Fruit fly (Drosophila melanogaster): ENCODE data around the gene CG13028.

DNA sequence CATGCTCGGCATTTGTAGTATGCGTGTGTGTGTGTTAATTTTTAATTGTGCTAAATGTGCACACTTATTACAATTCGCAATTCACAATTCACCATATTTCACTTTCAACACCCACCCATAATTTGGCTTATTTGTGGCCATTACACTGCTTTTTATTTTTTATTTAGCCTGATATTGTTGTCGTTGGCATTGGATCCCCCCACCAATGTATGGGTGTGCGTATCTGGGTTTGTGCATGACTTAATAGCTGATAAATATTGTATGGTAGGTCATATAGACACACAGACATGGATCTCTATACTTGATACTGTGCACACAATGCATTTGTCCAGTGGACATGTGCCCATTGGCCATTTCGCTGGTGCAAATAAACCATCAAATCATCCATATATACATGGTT lies 49.4 kb upstream of the CG13028 start:
- TF ChIP-seq Myc (optimal IDR thresholded peaks at IDR 0.05) (no peak), psq (GFP tag; optimal IDR thresholded peaks at IDR 0.05) (no peak), usp (GFP tag; optimal IDR thresholded peaks at IDR 0.05) (no peak), dsf (GFP tag; optimal IDR thresholded peaks at IDR 0.05; ENCODE audit: borderline replicate concordance) (no peak), sv (GFP tag; optimal IDR thresholded peaks at IDR 0.05) (no peak), OdsH (GFP tag; optimal IDR thresholded peaks at IDR 0.05) (no peak), sage (GFP tag; optimal IDR thresholded peaks at IDR 0.05) (no peak), brk (GFP tag; optimal IDR thresholded peaks at IDR 0.05) (no peak), ey (GFP tag; optimal IDR thresholded peaks at IDR 0.05) (no peak), pan (optimal IDR thresholded peaks at IDR 0.05) (no peak), jim (GFP tag; optimal IDR thresholded peaks at IDR 0.05) (no peak), CG32264 (GFP tag; optimal IDR thresholded peaks at IDR 0.05) (no peak)

Measured in whole organism, wandering third instar larva.